Worm (Caenorhabditis elegans) whole organism, midembryonic: Measurements from ENCODE around the gene nhr-22.

ENCODE experiments used
- cog-1 ChIP-seq: sonication (generic microtip); optimal IDR thresholded peaks from 2 replicates; lab custom pipeline; 2016; ENCODE audit warnings: missing genetic modification characterization, missing compliant biosample characterization
- ref-1 ChIP-seq: fragments of 200-800 bp; sonication (Bioruptor generic); conservative IDR thresholded peaks from 2 replicates; pipeline ENCODE4 v1.3.6; 2022; ENCODE audit warnings: missing genetic modification reagents, missing genetic modification characterization, missing compliant biosample characterization

DNA sequence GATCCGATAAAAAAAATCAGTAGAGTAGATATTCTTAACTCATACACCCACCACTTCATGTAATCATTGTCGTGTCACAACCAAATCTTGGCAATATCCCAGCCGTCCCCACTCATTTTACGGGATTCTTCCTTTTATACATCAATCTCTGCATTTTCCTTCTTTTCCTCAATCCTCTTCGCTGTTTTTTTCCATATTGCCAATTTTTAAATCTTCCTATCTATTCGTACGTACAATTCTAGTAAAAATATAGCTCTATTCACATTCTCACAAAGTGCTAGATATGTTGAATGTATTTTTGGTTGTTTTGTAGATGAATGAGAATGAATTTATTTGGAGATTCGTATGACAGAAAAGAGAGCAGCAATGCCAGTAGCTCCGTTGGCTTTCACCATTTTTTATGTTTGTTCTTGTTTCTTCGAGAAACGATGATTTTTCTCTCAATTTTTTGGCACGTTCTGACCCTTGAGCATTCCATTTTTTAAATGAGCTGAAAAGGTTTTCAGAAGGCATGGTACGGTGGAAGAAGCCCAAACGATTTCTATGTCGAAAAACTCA is 25.7 kb upstream of the nhr-22 start, which contains the start of gene T28D9.16:
- TF ChIP-seq cog-1 (tag; lab: Kevin White, UChicago) = no peak
- TF ChIP-seq ref-1 (GFP tag; lab: Robert Waterston, UW) = no peak
